Worm (Caenorhabditis elegans) whole organism, L4 larva: ENCODE results near the gene F20C5.7.

Experiments used
- F37D6.2 ChIP-seq: sonication (generic microtip); optimal IDR thresholded peaks from 2 replicates; lab custom pipeline; 2016; ENCODE audit warnings: mild to moderate bottlenecking, missing genetic modification characterization, missing compliant biosample characterization
- aha-1 ChIP-seq: fragments of 150-350 bp; peaks from one replicate; lab custom pipeline; 2014; ENCODE audit warnings: missing biosample characterization, missing genetic modification characterization
- cey-2 ChIP-seq: sonication (generic microtip); optimal IDR thresholded peaks from 3 replicates; lab custom pipeline; 2017; ENCODE audit warnings: missing genetic modification characterization, mild to moderate bottlenecking, missing compliant biosample characterization, antibody characterized with exemption, borderline replicate concordance; ENCODE audit not compliant: insufficient read depth
- lin-15B ChIP-seq: fragments of 150-350 bp; sonication (generic microtip); optimal IDR thresholded peaks from 3 replicates; lab custom pipeline; 2014; ENCODE audit warnings: missing biosample characterization, missing genetic modification characterization

ce11 chrIV:8708046-8708445, 37.4 kb downstream of the F20C5.7 start:
- TF ChIP-seq aha-1, result no peak
- no peak for TF ChIP-seq F37D6.2 (tag; lab: Kevin White, UChicago)
- no peak for TF ChIP-seq cey-2
- no peak for TF ChIP-seq lin-15B (tag; lab: Kevin White, UChicago)
